Worm (Caenorhabditis elegans) whole organism, L2 larva: Measurements from ENCODE around the gene sto-1.
A peak's percentile ranks its signal among the peaks of the same experiment; 100 is the strongest.

Source experiments
- alr-1 ChIP-seq: fragments of 150-350 bp; optimal IDR thresholded peaks from 2 replicates; lab custom pipeline; 2014; ENCODE audit warnings: missing biosample characterization, missing genetic modification characterization
- fos-1 ChIP-seq: fragments of 150-350 bp; optimal IDR thresholded peaks from 2 replicates; lab custom pipeline; 2014; ENCODE audit warnings: missing biosample characterization, missing genetic modification characterization
- lin-11 ChIP-seq: fragments of 150-350 bp; sonication (generic microtip); optimal IDR thresholded peaks from 2 replicates; lab custom pipeline; 2014; ENCODE audit warnings: missing biosample characterization, missing genetic modification characterization, inconsistent platforms, mixed read lengths
- peb-1 ChIP-seq: fragments of 150-350 bp; optimal IDR thresholded peaks from 2 replicates; lab custom pipeline; 2014; ENCODE audit warnings: missing biosample characterization, missing genetic modification characterization

ce11 chrX:7569685-7570518, 7.3 kb downstream of the sto-1 start, which contains the start of gene apy-1:
- peak; percentile 16 for TF ChIP-seq fos-1 (tag; lab: Kevin White, UChicago)
- no peak for TF ChIP-seq alr-1 (tag; lab: Kevin White, UChicago)
- TF ChIP-seq lin-11 (tag; lab: Kevin White, UChicago) = no peak
- no peak for TF ChIP-seq peb-1 (tag; lab: Kevin White, UChicago)
